Worm (Caenorhabditis elegans) whole organism, young adult: ENCODE data around the gene emb-9.
A peak's percentile ranks its signal among the peaks of the same experiment; 100 is the strongest.

ENCODE experiments used
- F57C9.4 ChIP-seq: sonication (generic microtip); optimal IDR thresholded peaks from 2 replicates; lab custom pipeline; 2017; ENCODE audit warnings: mild to moderate bottlenecking, missing genetic modification characterization, missing compliant biosample characterization
- attf-6 ChIP-seq: fragments of 200-800 bp; sonication (Bioruptor generic); IDR thresholded peaks from 2 replicates; pipeline ENCODE4 v1.3.6; 2022; ENCODE audit warnings: missing genetic modification reagents, missing genetic modification characterization, missing compliant biosample characterization
- chd-7 ChIP-seq: sonication (generic microtip); optimal IDR thresholded peaks from 2 replicates; lab custom pipeline; 2016; ENCODE audit warnings: mild to moderate bottlenecking, missing genetic modification characterization, moderate library complexity, missing compliant biosample characterization
- ets-4 ChIP-seq: fragments of 200-800 bp; sonication (Bioruptor generic); optimal IDR thresholded peaks from 2 replicates; lab custom pipeline; 2018; ENCODE audit warnings: mild to moderate bottlenecking, missing genetic modification characterization, missing compliant biosample characterization
- nhr-27 ChIP-seq: fragments of 200-800 bp; sonication (Bioruptor generic); optimal IDR thresholded peaks from 2 replicates; lab custom pipeline; 2018; ENCODE audit warnings: mild to moderate bottlenecking, missing genetic modification characterization, moderate library complexity, missing compliant biosample characterization
- nhr-80 ChIP-seq: sonication (generic microtip); optimal IDR thresholded peaks from 2 replicates; lab custom pipeline; 2016; ENCODE audit warnings: missing genetic modification characterization, missing compliant biosample characterization
- snpc-4 ChIP-seq, 5 experiments: fragments of 150-350 bp in 1 of 5; sonication (generic microtip) in 4 of 5; optimal IDR thresholded peaks; 2 replicates each; lab custom pipeline; 2014 to 2018; ENCODE audit warnings: missing genetic modification characterization in 5 of 5, missing biosample characterization in 3 of 5, antibody characterized with exemption in 2 of 5, mild to moderate bottlenecking in 2 of 5, missing compliant biosample characterization in 2 of 5, missing genotype in 2 of 5, moderate library complexity in 2 of 5, missing genetic modification reagents in 1 of 5
- ztf-28 ChIP-seq: fragments of 200-800 bp; sonication (Bioruptor generic); IDR thresholded peaks from 2 replicates; pipeline ENCODE4 v1.3.6; 2022; ENCODE audit warnings: missing genetic modification reagents, missing genetic modification characterization, missing compliant biosample characterization

Gene emb-9

ce11 chrIII:9289815-9290214, 54.4 kb downstream of the emb-9 start (continued):
- TF ChIP-seq ztf-28 (GFP tag; lab: Robert Waterston, UW) (no peak), F57C9.4 (tag; lab: Kevin White, UChicago) (no peak), ets-4 (GFP tag; lab: Kevin White, UChicago) (peak; percentile 31), snpc-4 (GFP tag; optimal IDR thresholded peaks at IDR 0.05; lab: Kevin White, UChicago) (no peak), snpc-4 (tag; optimal IDR thresholded peaks at IDR 0.05; lab: Kevin White, UChicago) (no peak), chd-7 (tag; lab: Kevin White, UChicago) (no peak), nhr-27 (tag; lab: Kevin White, UChicago) (no peak)
- TF ChIP-seq, all 124 proteins: peak for 9

ce11 chrIII:9288540-9288939, 55.7 kb downstream of the emb-9 start:
- TF ChIP-seq nhr-80 (peak; percentile 43), attf-6 (no peak)
- TF ChIP-seq, all 124 proteins: peak for 1
